Worm (Caenorhabditis elegans): ENCODE data around the gene Y39G8B.7.

DNA sequence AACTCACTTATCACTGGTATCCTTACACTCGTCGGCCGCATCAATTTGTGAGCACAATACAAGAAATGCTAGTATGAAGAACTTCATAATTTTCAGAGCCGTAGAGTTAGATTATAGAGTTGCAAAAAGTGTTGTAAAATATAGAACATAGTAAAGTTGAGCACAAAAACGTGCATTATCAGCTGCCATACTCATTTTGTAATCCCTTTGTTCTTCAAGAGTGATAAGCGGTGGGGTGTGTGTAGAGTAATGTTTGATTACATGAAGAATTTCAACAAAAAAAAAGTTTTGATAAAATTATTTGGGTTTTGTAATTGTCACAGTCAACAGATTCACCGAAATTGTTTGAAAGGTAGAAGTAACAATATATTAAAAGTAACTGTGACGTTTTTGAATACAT is 11.9 kb downstream of the Y39G8B.7 start, which contains the start of the genes Y39G8B.13 and Y39G8B.10:
- TF ChIP-seq ama-1 (optimal IDR thresholded peaks at IDR 0.05) (no peak), mdl-1 (tag; optimal IDR thresholded peaks at IDR 0.05) (no peak), ztf-11 (tag; optimal IDR thresholded peaks at IDR 0.05) (no peak), lin-15B (tag; optimal IDR thresholded peaks at IDR 0.05) (no peak), unc-130 (tag; optimal IDR thresholded peaks at IDR 0.05) (no peak), snpc-4 (tag; optimal IDR thresholded peaks at IDR 0.05) (no peak), lsy-2 (tag; optimal IDR thresholded peaks at IDR 0.05) (no peak)

Data from whole organism, L1 larva.